Fruit fly (Drosophila melanogaster) whole organism, prepupa: Measurements from ENCODE around the gene CG15629.

ENCODE experiments used
- Blimp-1 ChIP-seq: fragments of 200-800 bp; sonication (Bioruptor generic); optimal IDR thresholded peaks from 3 replicates; lab custom pipeline; 2017; ENCODE audit warnings: missing biosample characterization, missing genetic modification characterization, mild to moderate bottlenecking, moderate library complexity, missing genetic modification reagents
- CG10631 ChIP-seq: fragments of 200-800 bp; sonication (Bioruptor generic); optimal IDR thresholded peaks from 2 replicates; lab custom pipeline; 2016; ENCODE audit warnings: missing biosample characterization, missing genetic modification characterization
- CG10669 ChIP-seq: fragments of 200-800 bp; sonication (Bioruptor generic); optimal IDR thresholded peaks from 3 replicates; lab custom pipeline; 2018; ENCODE audit warnings: missing biosample characterization, mild to moderate bottlenecking, missing genetic modification characterization, moderate library complexity
- CG11294 ChIP-seq: fragments of 200-800 bp; sonication (Bioruptor generic); IDR thresholded peaks from 2 replicates; pipeline ENCODE4 v1.3.6; 2022; ENCODE audit warnings: missing biosample characterization, missing genetic modification characterization
- CG15336 ChIP-seq: fragments of 200-800 bp; sonication (Bioruptor generic); IDR thresholded peaks from 2 replicates; pipeline ENCODE4 v1.3.6; 2022; ENCODE audit warnings: missing biosample characterization, missing genetic modification characterization
- CG1621 ChIP-seq: fragments of 200-800 bp; sonication (Bioruptor generic); optimal IDR thresholded peaks from 3 replicates; lab custom pipeline; 2018; ENCODE audit warnings: missing biosample characterization, mild to moderate bottlenecking, missing genetic modification characterization
- CG31627 ChIP-seq: fragments of 200-800 bp; sonication (Bioruptor generic); optimal IDR thresholded peaks from 3 replicates; lab custom pipeline; 2016; ENCODE audit warnings: missing biosample characterization, missing genetic modification characterization
- CG32006 ChIP-seq: fragments of 200-800 bp; sonication (Bioruptor generic); optimal IDR thresholded peaks from 3 replicates; lab custom pipeline; 2017; ENCODE audit warnings: missing biosample characterization, mild to moderate bottlenecking, missing genetic modification characterization
- CG34406 ChIP-seq: fragments of 200-800 bp; sonication (Bioruptor generic); optimal IDR thresholded peaks from 3 replicates; lab custom pipeline; 2016; ENCODE audit warnings: missing biosample characterization, missing genetic modification characterization
- CG3919 ChIP-seq: fragments of 200-800 bp; sonication (Bioruptor generic); optimal IDR thresholded peaks from 3 replicates; lab custom pipeline; 2016; ENCODE audit warnings: missing biosample characterization, missing genetic modification characterization
- CG4318 ChIP-seq: fragments of 200-800 bp; sonication (Bioruptor generic); optimal IDR thresholded peaks from 3 replicates; lab custom pipeline; 2017; ENCODE audit warnings: missing biosample characterization, mild to moderate bottlenecking, missing genetic modification characterization
- CG6163 ChIP-seq: fragments of 200-800 bp; sonication (Bioruptor generic); IDR thresholded peaks from 3 replicates; pipeline ENCODE4 v1.3.6; 2022; ENCODE audit warnings: missing biosample characterization, missing genetic modification characterization
- CG6792 ChIP-seq: fragments of 200-800 bp; sonication (Bioruptor generic); optimal IDR thresholded peaks from 3 replicates; lab custom pipeline; 2016; ENCODE audit warnings: missing biosample characterization, missing genetic modification characterization
- CG6854 ChIP-seq: fragments of 200-800 bp; sonication (Bioruptor generic); optimal IDR thresholded peaks from 2 replicates; lab custom pipeline; 2017; ENCODE audit warnings: missing biosample characterization, mild to moderate bottlenecking, missing genetic modification characterization
- CG7368 ChIP-seq: fragments of 200-800 bp; sonication (Bioruptor generic); optimal IDR thresholded peaks from 3 replicates; lab custom pipeline; 2016; ENCODE audit warnings: missing biosample characterization, missing genetic modification characterization
- CG8119 ChIP-seq: fragments of 200-800 bp; sonication (Bioruptor generic); IDR thresholded peaks from 3 replicates; pipeline ENCODE4 v1.3.6; 2022; ENCODE audit warnings: missing biosample characterization, missing genetic modification characterization
- CG8319 ChIP-seq: fragments of 200-800 bp; sonication (Bioruptor generic); optimal IDR thresholded peaks from 3 replicates; lab custom pipeline; 2016; ENCODE audit warnings: missing biosample characterization, missing genetic modification characterization
- CG8632 ChIP-seq: fragments of 200-800 bp; sonication (Bioruptor generic); optimal IDR thresholded peaks from 3 replicates; lab custom pipeline; 2016; ENCODE audit warnings: missing biosample characterization, missing genetic modification characterization
- Eip75B ChIP-seq: fragments of 200-800 bp; sonication (Bioruptor generic); optimal IDR thresholded peaks from 3 replicates; lab custom pipeline; 2016; ENCODE audit warnings: missing biosample characterization, missing genetic modification characterization
- Eip78C ChIP-seq: fragments of 200-800 bp; sonication (Bioruptor generic); peaks from one replicate; lab custom pipeline; 2016; ENCODE audit warnings: missing biosample characterization, missing genetic modification characterization
- Eip93F ChIP-seq: fragments of 200-800 bp; sonication (Bioruptor generic); optimal IDR thresholded peaks from 2 replicates; lab custom pipeline; 2016; ENCODE audit warnings: missing biosample characterization, mild to moderate bottlenecking, missing genetic modification characterization
- Ets96B ChIP-seq: fragments of 200-800 bp; optimal IDR thresholded peaks from 2 replicates; lab custom pipeline; 2019; ENCODE audit warnings: missing biosample characterization, mild to moderate bottlenecking, missing genetic modification characterization, moderate library complexity
- Gug ChIP-seq: fragments of 200-800 bp; sonication (Bioruptor generic); IDR thresholded peaks from 2 replicates; pipeline ENCODE4 v1.3.6; 2022; ENCODE audit warnings: missing biosample characterization, missing genetic modification characterization
- Hr38 ChIP-seq: sonication (Bioruptor generic); optimal IDR thresholded peaks from 2 replicates; lab custom pipeline; 2016; ENCODE audit warnings: missing biosample characterization, missing genetic modification characterization
- Lpt ChIP-seq: fragments of 200-800 bp; sonication (Bioruptor generic); optimal IDR thresholded peaks from 3 replicates; lab custom pipeline; 2016; ENCODE audit warnings: missing biosample characterization, missing genetic modification characterization
- Met ChIP-seq: fragments of 200-800 bp; sonication (Bioruptor generic); optimal IDR thresholded peaks from 3 replicates; lab custom pipeline; 2016; ENCODE audit warnings: missing biosample characterization, missing genetic modification characterization
- OdsH ChIP-seq: fragments of 200-800 bp; sonication (Bioruptor generic); optimal IDR thresholded peaks from 3 replicates; lab custom pipeline; 2016; ENCODE audit warnings: missing biosample characterization, missing genetic modification characterization
- Smox ChIP-seq: fragments of 200-800 bp; sonication (Bioruptor generic); optimal IDR thresholded peaks from 3 replicates; lab custom pipeline; 2016; ENCODE audit warnings: missing biosample characterization, missing genetic modification characterization
- Sox14 ChIP-seq: fragments of 200-800 bp; sonication (Bioruptor generic); optimal IDR thresholded peaks from 3 replicates; lab custom pipeline; 2016; ENCODE audit warnings: missing biosample characterization, missing genetic modification characterization
- Sox15 ChIP-seq: fragments of 200-800 bp; sonication (Bioruptor generic); optimal IDR thresholded peaks from 3 replicates; lab custom pipeline; 2016; ENCODE audit warnings: missing biosample characterization, missing genetic modification characterization
- achi ChIP-seq: fragments of 200-800 bp; sonication (Bioruptor generic); optimal IDR thresholded peaks from 3 replicates; lab custom pipeline; 2016; ENCODE audit warnings: missing biosample characterization, missing genetic modification characterization
- acj6 ChIP-seq: fragments of 200-800 bp; sonication (Bioruptor generic); optimal IDR thresholded peaks from 3 replicates; lab custom pipeline; 2016; ENCODE audit warnings: missing biosample characterization, missing genetic modification characterization
- cyc ChIP-seq: fragments of 200-800 bp; sonication (Bioruptor generic); optimal IDR thresholded peaks from 3 replicates; lab custom pipeline; 2016; ENCODE audit warnings: missing biosample characterization, missing genetic modification characterization
- dac ChIP-seq: fragments of 200-800 bp; sonication (Bioruptor generic); optimal IDR thresholded peaks from 2 replicates; lab custom pipeline; 2017; ENCODE audit warnings: missing biosample characterization, mild to moderate bottlenecking, missing genetic modification characterization
- dsx ChIP-seq: fragments of 200-800 bp; optimal IDR thresholded peaks from 3 replicates; lab custom pipeline; 2019; ENCODE audit warnings: missing biosample characterization, mild to moderate bottlenecking, missing genetic modification characterization, moderate library complexity; ENCODE audit not compliant: poor library complexity, severe bottlenecking
- fd85E ChIP-seq: fragments of 200-800 bp; sonication (Bioruptor generic); optimal IDR thresholded peaks from 3 replicates; lab custom pipeline; 2016; ENCODE audit warnings: missing biosample characterization, missing genetic modification characterization
- fkh ChIP-seq: fragments of 200-800 bp; sonication (Bioruptor generic); optimal IDR thresholded peaks from 3 replicates; lab custom pipeline; 2017; ENCODE audit warnings: missing biosample characterization, mild to moderate bottlenecking, missing genetic modification characterization, moderate library complexity
- lz ChIP-seq: fragments of 200-800 bp; sonication (Bioruptor generic); optimal IDR thresholded peaks from 3 replicates; lab custom pipeline; 2016; ENCODE audit warnings: missing biosample characterization, missing genetic modification characterization
- net ChIP-seq: fragments of 200-800 bp; sonication (Bioruptor generic); optimal IDR thresholded peaks from 3 replicates; lab custom pipeline; 2016; ENCODE audit warnings: missing biosample characterization, missing genetic modification characterization
- pdm3 ChIP-seq: fragments of 200-800 bp; sonication (Bioruptor generic); optimal IDR thresholded peaks from 3 replicates; lab custom pipeline; 2016; ENCODE audit warnings: missing biosample characterization, missing genetic modification characterization
- spab ChIP-seq: fragments of 200-800 bp; sonication (Bioruptor generic); optimal IDR thresholded peaks from 2 replicates; lab custom pipeline; 2017; ENCODE audit warnings: missing biosample characterization, mild to moderate bottlenecking, missing genetic modification characterization, missing genetic modification reagents
- ss ChIP-seq, 2 experiments: fragments of 200-800 bp; sonication (Bioruptor generic); optimal IDR thresholded peaks; 2 replicates in 1 of 2; 3 replicates in 1 of 2; lab custom pipeline; 2017 to 2018; ENCODE audit warnings: mild to moderate bottlenecking in 2 of 2, missing biosample characterization in 2 of 2, missing genetic modification characterization in 2 of 2, moderate library complexity in 1 of 2
- svp ChIP-seq: fragments of 200-800 bp; sonication (Bioruptor generic); peaks from one replicate; lab custom pipeline; 2016; ENCODE audit warnings: missing biosample characterization, missing genetic modification characterization
- topi ChIP-seq: fragments of 200-800 bp; sonication (Bioruptor generic); optimal IDR thresholded peaks from 3 replicates; lab custom pipeline; 2016; ENCODE audit warnings: missing biosample characterization, missing genetic modification characterization
- vri ChIP-seq: fragments of 200-800 bp; sonication (Bioruptor generic); optimal IDR thresholded peaks from 3 replicates; lab custom pipeline; 2016; ENCODE audit warnings: missing biosample characterization, mild to moderate bottlenecking, missing genetic modification characterization

The CG15629 gene

DNA sequence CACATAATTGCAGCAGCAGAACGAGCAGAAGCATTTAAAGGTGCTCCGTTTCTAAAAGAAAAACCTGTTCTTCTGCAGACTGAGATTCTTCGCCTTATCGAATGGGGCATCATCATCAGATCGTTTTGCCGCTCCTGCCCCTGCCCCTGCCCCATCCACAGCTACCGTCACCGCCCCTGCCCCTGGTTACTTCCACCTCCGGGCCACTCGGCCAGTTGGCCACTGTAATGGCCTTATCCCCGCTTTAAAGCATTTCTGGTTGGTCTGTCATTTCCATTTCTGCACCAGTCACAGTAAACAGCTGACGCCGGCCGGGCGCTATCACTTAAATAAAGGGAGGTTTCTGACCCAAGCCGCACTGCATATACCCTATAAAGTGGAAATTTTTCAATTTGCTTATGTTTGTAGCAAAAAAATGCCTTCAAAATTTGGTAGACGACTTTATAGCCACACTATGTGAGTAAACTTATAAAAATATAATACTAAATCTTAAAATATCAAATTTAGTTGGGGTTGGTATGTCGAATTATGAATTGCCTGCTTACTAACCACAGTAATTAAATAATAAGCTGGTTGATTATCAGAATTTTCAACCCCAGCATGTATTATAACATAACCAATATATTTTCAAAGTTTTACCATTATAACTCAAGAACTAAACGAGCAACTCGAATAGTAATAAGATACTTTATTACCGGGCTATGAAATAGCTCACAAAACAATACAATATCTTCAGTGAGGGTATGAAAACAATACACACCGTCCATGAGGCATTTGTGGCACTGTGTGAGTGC lies 1.9 kb upstream of the CG15629 start (continued):
- TF ChIP-seq pdm3 (GFP tag; lab: Kevin White, UChicago) (peak; percentile 64), cyc (GFP tag; lab: Kevin White, UChicago) (peak; percentile 49), achi (GFP tag; lab: Kevin White, UChicago) (peak; percentile 63), fd85E (GFP tag; lab: Kevin White, UChicago) (no peak), dsx (GFP tag; lab: Kevin White, UChicago) (peak; percentile 15), CG8119 (GFP tag; lab: Robert Waterston, UW) (peak; percentile 35; the same call in 2 of the 3 replicates), CG6854 (GFP tag; lab: Kevin White, UChicago) (no peak), CG6163 (GFP tag; lab: Robert Waterston, UW) (no peak; the same call in 2 of the 3 replicates), spab (GFP tag; lab: Kevin White, UChicago) (peak; percentile 62), CG10669 (peak; percentile 58), CG32006 (GFP tag; lab: Kevin White, UChicago) (peak; percentile 85), ss (GFP tag; optimal IDR thresholded peaks at IDR 0.05; lab: Kevin White, UChicago) (peak; percentile 39 to 63), Sox15 (peak; percentile 32), CG6792 (GFP tag; lab: Kevin White, UChicago) (peak; percentile 65), Lpt (GFP tag; lab: Kevin White, UChicago) (no peak), CG1621 (no peak), CG3919 (GFP tag; lab: Kevin White, UChicago) (peak; percentile 61), vri (GFP tag; lab: Kevin White, UChicago) (peak; percentile 17), Eip93F (no peak), Gug (GFP tag; lab: Robert Waterston, UW) (no peak), CG31627 (GFP tag; lab: Kevin White, UChicago) (peak; percentile 56), Blimp-1 (GFP tag; lab: Kevin White, UChicago) (peak; percentile 57), Ets96B (tag; lab: Kevin White, UChicago) (peak; percentile 52), acj6 (GFP tag; lab: Kevin White, UChicago) (peak; percentile 62)

DNA sequence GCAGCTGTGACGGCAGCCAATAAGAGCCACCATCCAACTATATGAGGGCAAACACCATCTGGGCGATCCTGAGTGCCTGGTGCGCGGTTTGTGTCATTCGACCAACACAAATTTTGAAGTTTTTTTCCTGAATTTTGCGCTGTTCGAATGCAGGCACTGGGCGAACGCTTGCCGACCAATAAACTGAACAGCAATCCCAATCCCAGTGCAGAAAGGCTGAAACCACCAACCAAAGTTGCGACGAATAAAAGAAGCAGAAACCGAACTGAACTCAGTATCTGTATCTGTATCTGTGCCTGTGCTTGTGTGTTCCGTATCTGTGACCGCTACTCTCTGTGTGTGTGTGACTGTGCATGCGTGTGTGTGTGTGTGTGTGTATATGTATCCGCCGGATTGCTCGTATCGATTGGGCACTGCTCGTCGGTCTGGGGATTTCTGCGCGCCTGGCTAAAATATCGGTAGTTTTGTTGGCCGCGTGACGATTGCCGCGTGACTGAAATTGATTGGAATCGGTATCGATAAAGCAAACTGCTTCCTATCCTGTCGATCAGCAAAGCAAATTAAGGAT lies 1.2 kb upstream of the CG15629 start:
- TF ChIP-seq OdsH (GFP tag; lab: Kevin White, UChicago) = no peak
- TF ChIP-seq CG15336 = peak; percentile 52; the same call in 1 of the 2 replicates
- TF ChIP-seq CG6163 (GFP tag; lab: Robert Waterston, UW) = peak; percentile 43; the same call in 2 of the 3 replicates
- TF ChIP-seq Eip78C (GFP tag; lab: Kevin White, UChicago) = no peak
- no peak for TF ChIP-seq Smox (GFP tag; lab: Kevin White, UChicago)
- no peak for TF ChIP-seq lz
- peak; percentile 94 for TF ChIP-seq svp (GFP tag; lab: Kevin White, UChicago)
- no peak for TF ChIP-seq Sox14
- peak; percentile 89 for TF ChIP-seq Eip93F
- no peak for TF ChIP-seq dac (GFP tag; lab: Kevin White, UChicago)
- TF ChIP-seq dsx (GFP tag; lab: Kevin White, UChicago) = no peak
- TF ChIP-seq CG8632 (GFP tag; lab: Kevin White, UChicago) = no peak
- TF ChIP-seq CG7368 = no peak
- no peak for TF ChIP-seq Met
- no peak for TF ChIP-seq spab (GFP tag; lab: Kevin White, UChicago)
- TF ChIP-seq Hr38 (GFP tag; lab: Kevin White, UChicago) = no peak
- peak in 1 of 2 experiments; percentile 27 for TF ChIP-seq ss (GFP tag; optimal IDR thresholded peaks at IDR 0.05; lab: Kevin White, UChicago)
- no peak for TF ChIP-seq CG10669
- peak; percentile 58 for TF ChIP-seq Lpt (GFP tag; lab: Kevin White, UChicago)
- TF ChIP-seq fkh (GFP tag; lab: Kevin White, UChicago) = no peak
- TF ChIP-seq CG6854 (GFP tag; lab: Kevin White, UChicago) = peak; percentile 38
- no peak for TF ChIP-seq net (GFP tag; lab: Kevin White, UChicago)
- TF ChIP-seq CG32006 (GFP tag; lab: Kevin White, UChicago) = no peak
- no peak for TF ChIP-seq fd85E (GFP tag; lab: Kevin White, UChicago)
- TF ChIP-seq CG31627 (GFP tag; lab: Kevin White, UChicago) = no peak
- no peak for TF ChIP-seq CG10631
- no peak for TF ChIP-seq vri (GFP tag; lab: Kevin White, UChicago)
- TF ChIP-seq CG1621 = peak; percentile 99
- TF ChIP-seq CG8319 (GFP tag; lab: Kevin White, UChicago) = no peak
- TF ChIP-seq topi (GFP tag; lab: Kevin White, UChicago) = no peak
- no peak for TF ChIP-seq pdm3 (GFP tag; lab: Kevin White, UChicago)
- TF ChIP-seq CG11294 = 0 out of 2 replicates have a peak, but pooled peaks have one; percentile 10
- TF ChIP-seq CG8119 (GFP tag; lab: Robert Waterston, UW) = peak; percentile 35; the same call in 1 of the 3 replicates
- no peak for TF ChIP-seq Eip75B
- TF ChIP-seq Sox15 = no peak
- no peak for TF ChIP-seq CG4318
- TF ChIP-seq CG34406 = no peak
